Fruit fly (Drosophila melanogaster) whole organism, embryonic: Measurements from ENCODE around the gene msps.
A peak's percentile ranks its signal among the peaks of the same experiment; 100 is the strongest.

Source experiments
- Abd-B ChIP-seq: fragments of 200-800 bp; sonication (Bioruptor generic); optimal IDR thresholded peaks from 2 replicates; lab custom pipeline; 2018; ENCODE audit warnings: missing biosample characterization, mild to moderate bottlenecking, missing genetic modification characterization, moderate library complexity
- Adf1 ChIP-seq: fragments of 200-800 bp; sonication (Bioruptor generic); IDR thresholded peaks from 2 replicates; pipeline ENCODE4 v1.3.6; 2022; ENCODE audit warnings: missing biosample characterization, missing genetic modification characterization
- CG10979 ChIP-seq: fragments of 200-800 bp; sonication (Bioruptor generic); optimal IDR thresholded peaks from 2 replicates; lab custom pipeline; 2018; ENCODE audit warnings: missing biosample characterization, mild to moderate bottlenecking, missing genetic modification characterization, moderate library complexity
- CG11695 ChIP-seq: fragments of 200-800 bp; sonication (Bioruptor generic); IDR thresholded peaks from 3 replicates; pipeline ENCODE4 v1.3.6; 2022; ENCODE audit warnings: missing biosample characterization, missing genetic modification characterization
- CG12219 ChIP-seq: fragments of 200-800 bp; sonication (Bioruptor generic); optimal IDR thresholded peaks from 3 replicates; lab custom pipeline; 2018; ENCODE audit warnings: missing biosample characterization, mild to moderate bottlenecking, missing genetic modification characterization
- CG12659 ChIP-seq: fragments of 200-800 bp; sonication (Bioruptor generic); optimal IDR thresholded peaks from 3 replicates; lab custom pipeline; 2017; ENCODE audit warnings: mild to moderate bottlenecking, missing biosample characterization, missing genetic modification reagents, missing genetic modification characterization
- CG13123 ChIP-seq: fragments of 200-800 bp; sonication (Bioruptor generic); optimal IDR thresholded peaks from 2 replicates; lab custom pipeline; 2016; ENCODE audit warnings: missing biosample characterization, missing genetic modification characterization
- CG14014 ChIP-seq: fragments of 200-800 bp; sonication (Bioruptor generic); IDR thresholded peaks from 2 replicates; pipeline ENCODE4 v1.3.6; 2022; ENCODE audit warnings: missing biosample characterization, missing genetic modification characterization
- CG14965 ChIP-seq: fragments of 200-800 bp; sonication (Bioruptor generic); optimal IDR thresholded peaks from 2 replicates; lab custom pipeline; 2016; ENCODE audit warnings: missing biosample characterization, missing genetic modification characterization, borderline replicate concordance
- CG15696 ChIP-seq: fragments of 200-800 bp; sonication (Bioruptor generic); optimal IDR thresholded peaks from 2 replicates; lab custom pipeline; 2019; ENCODE audit warnings: missing biosample characterization, mild to moderate bottlenecking, missing genetic modification characterization, moderate library complexity
- CG17829 ChIP-seq: fragments of 200-800 bp; optimal IDR thresholded peaks from 2 replicates; lab custom pipeline; 2019; ENCODE audit warnings: missing biosample characterization, mild to moderate bottlenecking, missing genetic modification characterization, moderate library complexity
- CG1832 ChIP-seq: fragments of 200-800 bp; sonication (Bioruptor generic); optimal IDR thresholded peaks from 2 replicates; lab custom pipeline; 2017; ENCODE audit warnings: missing biosample characterization, mild to moderate bottlenecking, missing genetic modification characterization, inconsistent platforms
- CG18619 ChIP-seq: fragments of 200-800 bp; sonication (Bioruptor generic); optimal IDR thresholded peaks from 3 replicates; lab custom pipeline; 2017; ENCODE audit warnings: missing biosample characterization, mild to moderate bottlenecking, missing genetic modification characterization
- CG2120 ChIP-seq: fragments of 200-800 bp; sonication (Bioruptor generic); optimal IDR thresholded peaks from 3 replicates; lab custom pipeline; 2016; ENCODE audit warnings: missing biosample characterization, missing genetic modification characterization
- CG33213 ChIP-seq: fragments of 200-800 bp; sonication (Bioruptor generic); optimal IDR thresholded peaks from 3 replicates; lab custom pipeline; 2016; ENCODE audit warnings: missing biosample characterization, missing genetic modification characterization
- CG4404 ChIP-seq: fragments of 200-800 bp; sonication (Bioruptor generic); IDR thresholded peaks from 2 replicates; pipeline ENCODE4 v1.3.6; 2022; ENCODE audit warnings: missing biosample characterization, missing genetic modification characterization
- CG4617 ChIP-seq: fragments of 200-800 bp; sonication (Bioruptor generic); optimal IDR thresholded peaks from 3 replicates; lab custom pipeline; 2016; ENCODE audit warnings: missing biosample characterization, missing genetic modification characterization, borderline replicate concordance
- CG6683 ChIP-seq: fragments of 200-800 bp; sonication (Bioruptor generic); optimal IDR thresholded peaks from 2 replicates; lab custom pipeline; 2017; ENCODE audit warnings: missing biosample characterization, mild to moderate bottlenecking, missing genetic modification characterization, missing genetic modification reagents
- CG6689 ChIP-seq: fragments of 200-800 bp; sonication (Bioruptor generic); IDR thresholded peaks from 2 replicates; pipeline ENCODE4 v1.3.6; 2022; ENCODE audit warnings: missing biosample characterization, missing genetic modification characterization
- CG7357 ChIP-seq: fragments of 200-800 bp; sonication (Bioruptor generic); IDR thresholded peaks from 3 replicates; pipeline ENCODE4 v1.3.6; 2022; ENCODE audit warnings: missing biosample characterization, missing genetic modification characterization
- CG8478 ChIP-seq: fragments of >200 bp; optimal IDR thresholded peaks from 2 replicates; lab custom pipeline; 2018
- CG8924 ChIP-seq: fragments of 200-800 bp; optimal IDR thresholded peaks from 3 replicates; lab custom pipeline; 2019; ENCODE audit warnings: missing biosample characterization, mild to moderate bottlenecking, missing genetic modification characterization, moderate library complexity
- CG9817 ChIP-seq: fragments of 200-800 bp; sonication (Bioruptor generic); optimal IDR thresholded peaks from 2 replicates; lab custom pipeline; 2018; ENCODE audit warnings: missing biosample characterization, mild to moderate bottlenecking, missing genetic modification characterization, moderate library complexity
- CHES-1-like ChIP-seq: fragments of 200-800 bp; sonication (Bioruptor generic); optimal IDR thresholded peaks from 2 replicates; lab custom pipeline; 2016; ENCODE audit warnings: missing biosample characterization, missing genetic modification characterization
- Doc3 ChIP-seq: fragments of 200-800 bp; sonication (Bioruptor generic); IDR thresholded peaks from 3 replicates; pipeline ENCODE4 v1.3.6; 2022; ENCODE audit warnings: missing biosample characterization, missing genetic modification characterization; ENCODE audit not compliant: partially characterized antibody
- Dref ChIP-seq: fragments of 200-800 bp; sonication (Bioruptor generic); IDR thresholded peaks from 2 replicates; pipeline ENCODE4 v1.3.6; 2022; ENCODE audit warnings: missing biosample characterization, missing genetic modification characterization
- Lpt ChIP-seq: fragments of >200 bp; optimal IDR thresholded peaks from 2 replicates; lab custom pipeline; 2018; ENCODE audit warnings: missing biosample characterization, missing genetic modification characterization
- MTF-1 ChIP-seq: fragments of 200-800 bp; sonication (Bioruptor generic); optimal IDR thresholded peaks from 2 replicates; lab custom pipeline; 2018; ENCODE audit warnings: missing biosample characterization, mild to moderate bottlenecking, missing genetic modification characterization, borderline replicate concordance
- Poxn ChIP-seq: fragments of 200-800 bp; sonication (Bioruptor generic); IDR thresholded peaks from 2 replicates; pipeline ENCODE4 v1.3.6; 2022; ENCODE audit warnings: missing biosample characterization, missing genetic modification characterization
- Vsx1 ChIP-seq: fragments of 200-800 bp; sonication (Bioruptor generic); optimal IDR thresholded peaks from 2 replicates; lab custom pipeline; 2017; ENCODE audit warnings: missing biosample characterization, mild to moderate bottlenecking, missing genetic modification characterization, missing genetic modification reagents
- Xbp1 ChIP-seq: fragments of 200-800 bp; sonication (Bioruptor generic); optimal IDR thresholded peaks from 3 replicates; lab custom pipeline; 2016; ENCODE audit warnings: missing biosample characterization, mild to moderate bottlenecking, missing genetic modification characterization
- bbx ChIP-seq: fragments of 200-800 bp; sonication (Bioruptor generic); IDR thresholded peaks from 2 replicates; pipeline ENCODE4 v1.3.6; 2022; ENCODE audit warnings: missing biosample characterization, missing genetic modification characterization; ENCODE audit not compliant: partially characterized antibody
- cad ChIP-seq: fragments of >200 bp; optimal IDR thresholded peaks from 2 replicates; lab custom pipeline; 2017; ENCODE audit warnings: missing biosample characterization, missing genetic modification characterization
- cas ChIP-seq: fragments of 200-800 bp; sonication (Bioruptor generic); IDR thresholded peaks from 2 replicates; pipeline ENCODE4 v1.3.6; 2022; ENCODE audit warnings: missing biosample characterization, missing genetic modification characterization
- corto ChIP-seq: fragments of 200-800 bp; sonication (Bioruptor generic); optimal IDR thresholded peaks from 2 replicates; lab custom pipeline; 2016; ENCODE audit warnings: missing biosample characterization, mild to moderate bottlenecking, missing genetic modification characterization, moderate library complexity
- croc ChIP-seq: fragments of 200-800 bp; sonication (Bioruptor generic); conservative IDR thresholded peaks from 3 replicates; pipeline ENCODE4 v1.3.6; 2022; ENCODE audit warnings: missing biosample characterization, missing genetic modification characterization
- crp ChIP-seq, 2 experiments: fragments of 200-800 bp; sonication (Bioruptor generic); optimal IDR thresholded peaks; 2 replicates in 1 of 2; 3 replicates in 1 of 2; lab custom pipeline; 2017; ENCODE audit warnings: missing biosample characterization in 2 of 2, missing genetic modification characterization in 2 of 2, mild to moderate bottlenecking in 1 of 2, moderate library complexity in 1 of 2
- fd64A ChIP-seq: fragments of 200-800 bp; sonication (Bioruptor generic); optimal IDR thresholded peaks from 3 replicates; lab custom pipeline; 2018; ENCODE audit warnings: missing biosample characterization, mild to moderate bottlenecking, missing genetic modification characterization
- gfzf ChIP-seq: fragments of 200-800 bp; sonication (Bioruptor generic); optimal IDR thresholded peaks from 2 replicates; lab custom pipeline; 2016; ENCODE audit warnings: missing biosample characterization, mild to moderate bottlenecking, missing genetic modification characterization, moderate library complexity
- gsb ChIP-seq: fragments of 200-800 bp; sonication (Bioruptor generic); IDR thresholded peaks from 2 replicates; pipeline ENCODE4 v1.3.6; 2022; ENCODE audit warnings: missing biosample characterization, missing genetic modification characterization
- gt ChIP-seq: fragments of 200-800 bp; sonication (Bioruptor generic); IDR thresholded peaks from 2 replicates; pipeline ENCODE4 v1.3.6; 2022; ENCODE audit warnings: missing biosample characterization, missing genetic modification characterization
- pfk ChIP-seq: fragments of 200-800 bp; sonication (Bioruptor generic); optimal IDR thresholded peaks from 2 replicates; lab custom pipeline; 2018; ENCODE audit warnings: missing biosample characterization, mild to moderate bottlenecking, missing genetic modification characterization, moderate library complexity
- phol ChIP-seq: fragments of 200-800 bp; sonication (Bioruptor generic); optimal IDR thresholded peaks from 3 replicates; lab custom pipeline; 2018; ENCODE audit warnings: missing biosample characterization, mild to moderate bottlenecking, missing genetic modification characterization, moderate library complexity
- ro ChIP-seq: fragments of 200-800 bp; sonication (Bioruptor generic); IDR thresholded peaks from 2 replicates; pipeline ENCODE4 v1.3.6; 2022; ENCODE audit warnings: missing biosample characterization, missing genetic modification characterization
- scrt ChIP-seq: fragments of 200-800 bp; sonication (Bioruptor generic); optimal IDR thresholded peaks from 2 replicates; lab custom pipeline; 2018; ENCODE audit warnings: missing biosample characterization, mild to moderate bottlenecking, missing genetic modification characterization, moderate library complexity
- sens-2 ChIP-seq: fragments of 200-800 bp; sonication (Bioruptor generic); IDR thresholded peaks from 2 replicates; pipeline ENCODE4 v1.3.6; 2022; ENCODE audit warnings: missing biosample characterization, missing genetic modification characterization
- sna ChIP-seq: fragments of 200-800 bp; sonication (Bioruptor generic); IDR thresholded peaks from 2 replicates; pipeline ENCODE4 v1.3.6; 2022; ENCODE audit warnings: missing biosample characterization, missing genetic modification characterization; ENCODE audit not compliant: partially characterized antibody
- unc-4 ChIP-seq: fragments of 200-800 bp; sonication (Bioruptor generic); IDR thresholded peaks from 2 replicates; pipeline ENCODE4 v1.3.6; 2022; ENCODE audit warnings: missing biosample characterization, missing genetic modification characterization; ENCODE audit not compliant: partially characterized antibody
- zen ChIP-seq: fragments of 200-800 bp; sonication (Bioruptor generic); optimal IDR thresholded peaks from 3 replicates; lab custom pipeline; 2018; ENCODE audit warnings: missing biosample characterization, mild to moderate bottlenecking, missing genetic modification characterization, moderate library complexity
- zen2 ChIP-seq: fragments of 200-800 bp; sonication (Bioruptor generic); IDR thresholded peaks from 3 replicates; pipeline ENCODE4 v1.3.6; 2022; ENCODE audit warnings: missing biosample characterization, missing genetic modification characterization; ENCODE audit not compliant: partially characterized antibody

msps gene

dm6 chr3R:16011698-16012332 lies 38.8 kb upstream of the msps start (continued):
- TF ChIP-seq gt (GFP tag; lab: Robert Waterston, UW) (no peak), phol (tag; lab: Kevin White, UChicago) (no peak), gsb (GFP tag; lab: Robert Waterston, UW) (no peak), sna (no peak), scrt (GFP tag; lab: Kevin White, UChicago) (peak; percentile 11), CG7357 (no peak), unc-4 (no peak), CG6689 (GFP tag; lab: Robert Waterston, UW) (no peak), CG17829 (tag; lab: Kevin White, UChicago) (no peak), CG8478 (peak; percentile 74), MTF-1 (GFP tag; lab: Kevin White, UChicago) (no peak), Lpt (GFP tag; lab: Kevin White, UChicago) (no peak), CG2120 (GFP tag; lab: Kevin White, UChicago) (no peak), crp (GFP tag; optimal IDR thresholded peaks at IDR 0.05; lab: Kevin White, UChicago) (no peak), CG10979 (tag; lab: Kevin White, UChicago) (no peak), sens-2 (no peak), corto (GFP tag; lab: Kevin White, UChicago) (peak; percentile 4), bbx (GFP tag; lab: Robert Waterston, UW) (no peak), Adf1 (GFP tag; lab: Robert Waterston, UW) (peak; percentile 70; the same call in 1 of the 2 replicates), cas (GFP tag; lab: Robert Waterston, UW) (no peak), CG13123 (GFP tag; lab: Kevin White, UChicago) (no peak), CG11695 (GFP tag; lab: Robert Waterston, UW) (no peak), gfzf (GFP tag; lab: Kevin White, UChicago) (no peak), CG6683 (GFP tag; lab: Kevin White, UChicago) (no peak), CG14965 (GFP tag; lab: Kevin White, UChicago) (no peak), croc (GFP tag; lab: Robert Waterston, UW) (no peak), fd64A (peak; percentile 34), CG12659 (GFP tag; lab: Kevin White, UChicago) (peak; percentile 10), zen (tag; lab: Kevin White, UChicago) (no peak), Xbp1 (GFP tag; lab: Kevin White, UChicago) (no peak), ro (GFP tag; lab: Robert Waterston, UW) (no peak), CG4617 (GFP tag; lab: Kevin White, UChicago) (no peak), CG33213 (no peak), CG14014 (no peak), Dref (no peak), CG9817 (tag; lab: Kevin White, UChicago) (no peak), zen2 (GFP tag; lab: Robert Waterston, UW) (no peak), CG18619 (GFP tag; lab: Kevin White, UChicago) (no peak), CG12219 (GFP tag; lab: Kevin White, UChicago) (peak; percentile 23), Abd-B (GFP tag; lab: Kevin White, UChicago) (no peak), CG15696 (no peak), Poxn (GFP tag; lab: Robert Waterston, UW) (no peak), CG8924 (tag; lab: Kevin White, UChicago) (no peak), pfk (no peak), cad (GFP tag; lab: Kevin White, UChicago) (no peak), Doc3 (GFP tag; lab: Robert Waterston, UW) (no peak), CG4404 (GFP tag; lab: Robert Waterston, UW) (no peak), CG1832 (GFP tag; lab: Kevin White, UChicago) (no peak), Vsx1 (GFP tag; lab: Kevin White, UChicago) (peak; percentile 90), CHES-1-like (no peak)
